Worm (Caenorhabditis elegans): ENCODE data around the gene W06H8.6.

W06H8.6 gene

ce11 chrV:6213845-6214244 is 13.0 kb downstream of the W06H8.6 start (continued):
- no peak for TF ChIP-seq aly-2 (tag; optimal IDR thresholded peaks at IDR 0.05)
- no peak for TF ChIP-seq fkh-2 (tag; optimal IDR thresholded peaks at IDR 0.05)
- TF ChIP-seq ama-1 (optimal IDR thresholded peaks at IDR 0.05), result no peak
- TF ChIP-seq nhr-76 (tag; optimal IDR thresholded peaks at IDR 0.05), result no peak
- TF ChIP-seq nhr-43 (tag; optimal IDR thresholded peaks at IDR 0.05; ENCODE audit: poor library complexity, severe bottlenecking), result peak; percentile 53
- no peak for TF ChIP-seq lsy-12 (tag; optimal IDR thresholded peaks at IDR 0.05)
- TF ChIP-seq jun-1 (tag; optimal IDR thresholded peaks at IDR 0.05), result peak; percentile 94
- peak; percentile 69 for TF ChIP-seq nhr-23 (tag; optimal IDR thresholded peaks at IDR 0.05)
- TF ChIP-seq sea-2 (GFP tag; optimal IDR thresholded peaks at IDR 0.05), result no peak

DNA sequence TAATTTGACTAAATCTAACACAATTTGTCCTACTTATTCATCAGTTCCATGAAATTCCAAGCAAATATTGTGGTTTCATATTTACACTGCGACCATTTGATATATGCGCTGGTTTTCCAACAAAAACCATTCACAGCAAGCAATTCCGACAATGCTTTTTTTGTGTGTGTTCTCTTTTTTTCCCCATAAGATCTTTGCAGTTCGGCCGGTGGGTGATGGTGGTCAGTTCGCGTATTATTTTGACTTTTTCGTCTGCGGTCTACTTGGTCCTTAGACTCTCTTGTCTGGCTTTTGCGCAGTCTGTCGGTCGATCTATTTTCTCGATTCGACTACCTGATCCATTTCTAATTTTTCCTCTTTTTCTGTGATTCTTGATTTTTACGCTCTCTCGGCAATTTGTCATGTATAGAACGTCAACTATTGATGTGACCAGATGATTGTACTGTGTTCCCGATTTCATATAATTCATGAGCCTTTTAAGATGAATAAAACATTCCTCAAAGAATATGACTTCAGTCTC is 13.5 kb downstream of the W06H8.6 start:
- TF ChIP-seq pha-4 (tag; optimal IDR thresholded peaks at IDR 0.05), result peak; percentile 41
- no peak for TF ChIP-seq skn-1 (tag; optimal IDR thresholded peaks at IDR 0.05)
- TF ChIP-seq lin-15B (tag; optimal IDR thresholded peaks at IDR 0.05), result peak; percentile 9
- TF ChIP-seq unc-39 (tag; optimal IDR thresholded peaks at IDR 0.05), result no peak
- no peak for TF ChIP-seq ztf-4 (tag; optimal IDR thresholded peaks at IDR 0.05)
- peak; percentile 6 for TF ChIP-seq nhr-23 (tag; optimal IDR thresholded peaks at IDR 0.05)

DNA sequence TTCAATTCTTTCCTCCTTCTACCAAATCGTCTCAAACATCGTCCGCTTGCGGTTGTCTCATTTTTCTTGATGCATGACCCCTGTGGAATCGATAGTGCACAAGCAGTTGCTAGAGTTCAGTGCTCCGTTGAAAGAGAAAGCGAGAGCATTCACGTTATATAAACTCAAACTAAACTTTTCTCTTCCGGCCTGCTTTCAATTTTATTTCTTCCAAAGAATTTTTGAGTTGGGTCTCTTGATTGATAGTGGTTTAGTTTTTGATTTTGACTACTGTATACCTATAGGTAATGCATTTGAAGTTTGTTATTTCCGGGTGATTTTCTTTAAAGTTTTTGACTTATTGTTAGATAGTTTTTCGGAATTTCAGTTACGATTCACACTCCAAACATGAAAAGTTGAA is 14.2 kb downstream of the W06H8.6 start:
- TF ChIP-seq elt-1 (tag; optimal IDR thresholded peaks at IDR 0.05), result no peak
- no peak for TF ChIP-seq ceh-82 (tag; optimal IDR thresholded peaks at IDR 0.05)
- TF ChIP-seq mml-1 (tag; optimal IDR thresholded peaks at IDR 0.05), result no peak
- TF ChIP-seq ZK546.5 (tag; optimal IDR thresholded peaks at IDR 0.05), result no peak
- no peak for TF ChIP-seq elt-2 (tag; optimal IDR thresholded peaks at IDR 0.05)
- no peak for TF ChIP-seq fos-1 (tag; optimal IDR thresholded peaks at IDR 0.05)
- no peak for TF ChIP-seq fkh-10 (GFP tag; optimal IDR thresholded peaks at IDR 0.05)
- no peak for TF ChIP-seq sea-2 (GFP tag; optimal IDR thresholded peaks at IDR 0.05)

- peak; percentile 58 for TF ChIP-seq pha-4 (tag; optimal IDR thresholded peaks at IDR 0.05)
- no peak for TF ChIP-seq nhr-12 (tag; optimal IDR thresholded peaks at IDR 0.05)
- TF ChIP-seq snpc-4 (tag; optimal IDR thresholded peaks at IDR 0.05), result no peak
- no peak for TF ChIP-seq zag-1 (tag; optimal IDR thresholded peaks at IDR 0.05)
- TF ChIP-seq ceh-82 (tag; optimal IDR thresholded peaks at IDR 0.05), result no peak
- TF ChIP-seq fkh-10 (GFP tag; optimal IDR thresholded peaks at IDR 0.05), result no peak
- no peak for TF ChIP-seq eor-1 (tag; optimal IDR thresholded peaks at IDR 0.05)
- TF ChIP-seq nhr-28 (tag; optimal IDR thresholded peaks at IDR 0.05), result no peak
- no peak for TF ChIP-seq ama-1 (optimal IDR thresholded peaks at IDR 0.05)
- no peak for TF ChIP-seq nhr-25 (tag; optimal IDR thresholded peaks at IDR 0.05)
- TF ChIP-seq ceh-9 (tag; optimal IDR thresholded peaks at IDR 0.05), result no peak
- no peak for TF ChIP-seq ZK546.5 (tag; optimal IDR thresholded peaks at IDR 0.05)
- no peak for TF ChIP-seq nhr-23 (tag; optimal IDR thresholded peaks at IDR 0.05)
- TF ChIP-seq jun-1 (tag; optimal IDR thresholded peaks at IDR 0.05), result peak; percentile 26
- peak; percentile 77 for TF ChIP-seq elt-2 (tag; optimal IDR thresholded peaks at IDR 0.05)
- no peak for TF ChIP-seq nhr-67 (tag; optimal IDR thresholded peaks at IDR 0.05)
- TF ChIP-seq ztf-11 (tag; optimal IDR thresholded peaks at IDR 0.05), result no peak
- peak; percentile 32 for TF ChIP-seq nfya-1 (tag; optimal IDR thresholded peaks at IDR 0.05; ENCODE audit: insufficient read depth)
- TF ChIP-seq mdl-1 (tag; optimal IDR thresholded peaks at IDR 0.05), result no peak
- no peak for TF ChIP-seq elt-1 (tag; optimal IDR thresholded peaks at IDR 0.05)
- no peak for TF ChIP-seq ceh-16 (tag; optimal IDR thresholded peaks at IDR 0.05)
- TF ChIP-seq pqm-1 (tag; optimal IDR thresholded peaks at IDR 0.05), result peak; percentile 86
Measured at ce11 chrV:6211509-6211908, 15.3 kb downstream of the W06H8.6 start.

ce11 chrV:6209930-6210647 is 16.7 kb downstream of the W06H8.6 start:
- TF ChIP-seq ceh-9 (tag; optimal IDR thresholded peaks at IDR 0.05), result no peak
- TF ChIP-seq skn-1 (tag; optimal IDR thresholded peaks at IDR 0.05), result no peak
- TF ChIP-seq elt-2 (tag; optimal IDR thresholded peaks at IDR 0.05), result peak; percentile 64
- TF ChIP-seq pqm-1 (tag; optimal IDR thresholded peaks at IDR 0.05), result no peak
